Worm (Caenorhabditis elegans) whole organism, L4 larva: ENCODE data around the gene srx-20.

Experiments
- Y75B8A.6 ChIP-seq: fragments of 200-800 bp; sonication (Bioruptor generic); IDR thresholded peaks from 2 replicates; pipeline ENCODE4 v1.3.6; 2022; ENCODE audit warnings: missing genetic modification reagents, missing genetic modification characterization, missing compliant biosample characterization
- ama-1 ChIP-seq: fragments of 150-350 bp; optimal IDR thresholded peaks from 2 replicates; lab custom pipeline; 2014; ENCODE audit warnings: inconsistent platforms, mixed read lengths
- ceh-82 ChIP-seq: sonication (generic microtip); optimal IDR thresholded peaks from 2 replicates; lab custom pipeline; 2017; ENCODE audit warnings: missing biosample characterization, missing genetic modification characterization
- daf-8 ChIP-seq: fragments of 200-800 bp; sonication (Bioruptor generic); IDR thresholded peaks from 2 replicates; pipeline ENCODE4 v1.3.6; 2022; ENCODE audit warnings: missing genetic modification characterization, missing compliant biosample characterization
- fkh-10 ChIP-seq: fragments of 150-350 bp; optimal IDR thresholded peaks from 2 replicates; lab custom pipeline; 2014; ENCODE audit warnings: missing biosample characterization, missing genetic modification reagents, missing genetic modification characterization
- lsy-2 ChIP-seq, 2 experiments: fragments of 150-350 bp in 1 of 2; sonication (generic microtip) in 1 of 2; optimal IDR thresholded peaks; 2 replicates each; lab custom pipeline; 2014 to 2017; ENCODE audit warnings: missing biosample characterization in 2 of 2, missing genetic modification characterization in 2 of 2
- nhr-237 ChIP-seq: sonication (generic microtip); optimal IDR thresholded peaks from 2 replicates; lab custom pipeline; 2017; ENCODE audit warnings: missing biosample characterization, missing genetic modification characterization
- nhr-48 ChIP-seq: sonication (generic microtip); optimal IDR thresholded peaks from 2 replicates; lab custom pipeline; 2016; ENCODE audit warnings: mild to moderate bottlenecking, missing genetic modification characterization, missing compliant biosample characterization
- nhr-6 ChIP-seq: fragments of 150-350 bp; optimal IDR thresholded peaks from 2 replicates; lab custom pipeline; 2014; ENCODE audit warnings: missing biosample characterization, missing genetic modification characterization

DNA sequence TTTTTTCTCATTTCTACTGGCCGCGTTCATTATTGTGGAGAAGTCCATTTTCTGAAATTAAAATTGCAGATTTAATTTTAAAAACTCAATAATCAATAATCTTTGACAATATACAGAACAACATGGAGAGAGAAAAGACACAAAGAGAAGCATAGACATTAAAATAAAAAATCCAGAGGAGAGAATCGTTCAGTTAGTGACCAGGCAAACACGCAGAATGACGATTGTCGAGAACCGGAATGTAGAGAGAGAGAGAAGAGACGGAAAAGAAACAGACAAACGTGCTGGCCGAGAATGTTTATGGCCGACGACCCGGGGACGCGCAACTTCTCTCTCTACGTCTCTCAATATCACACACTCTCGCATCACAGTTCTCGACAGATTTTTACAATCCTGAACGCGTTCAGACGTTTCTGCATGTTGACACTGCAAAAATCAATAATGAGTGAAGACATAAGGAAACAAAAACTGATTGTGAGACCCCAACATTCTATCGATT is 19.8 kb downstream of the srx-20 start, which contains the start of the genes T05A12.3 and T05A12.4:
- TF ChIP-seq nhr-6 (tag; lab: Kevin White, UChicago): peak; percentile 44
- no peak for TF ChIP-seq Y75B8A.6 (GFP tag; lab: Robert Waterston, UW)
- TF ChIP-seq ama-1 (lab: Kevin White, UChicago): no peak
- no peak for TF ChIP-seq fkh-10 (GFP tag; lab: Kevin White, UChicago)
- TF ChIP-seq nhr-48 (tag; lab: Kevin White, UChicago): peak; percentile 24
- no peak for TF ChIP-seq daf-8 (GFP tag; lab: Robert Waterston, UW)
- no peak for TF ChIP-seq nhr-237 (tag; lab: Kevin White, UChicago)
- TF ChIP-seq lsy-2 (tag; optimal IDR thresholded peaks at IDR 0.05; lab: Kevin White, UChicago): no peak
- no peak for TF ChIP-seq ceh-82 (tag; lab: Kevin White, UChicago)
